Fruit fly (Drosophila melanogaster) whole organism, embryonic: ENCODE results near the gene CG8568.
A peak's percentile ranks its signal among the peaks of the same experiment; 100 is the strongest.

Source experiments
- ATbp ChIP-seq: fragments of 200-800 bp; sonication (Bioruptor generic); optimal IDR thresholded peaks from 2 replicates; lab custom pipeline; 2017; ENCODE audit warnings: missing biosample characterization, mild to moderate bottlenecking, missing genetic modification characterization, missing genetic modification reagents
- Awh ChIP-seq: fragments of 200-800 bp; sonication (Bioruptor generic); IDR thresholded peaks from 2 replicates; pipeline ENCODE4, ENCODE4 v1.3.6; 2022; ENCODE audit warnings: missing biosample characterization, missing genetic modification characterization
- B-H2 ChIP-seq: fragments of 200-800 bp; sonication (Bioruptor generic); optimal IDR thresholded peaks from 2 replicates; lab custom pipeline; 2018; ENCODE audit warnings: missing biosample characterization, mild to moderate bottlenecking, missing genetic modification characterization
- Blimp-1 ChIP-seq: fragments of 200-800 bp; sonication (Bioruptor generic); optimal IDR thresholded peaks from 3 replicates; lab custom pipeline; 2018; ENCODE audit warnings: missing biosample characterization, missing genetic modification characterization, mild to moderate bottlenecking, moderate library complexity, missing genetic modification reagents
- CG10267 ChIP-seq: fragments of 200-800 bp; sonication (Bioruptor generic); optimal IDR thresholded peaks from 2 replicates; lab custom pipeline; 2018; ENCODE audit warnings: missing biosample characterization, mild to moderate bottlenecking, missing genetic modification characterization, moderate library complexity
- CG10321 ChIP-seq: fragments of 200-800 bp; sonication (Bioruptor generic); IDR thresholded peaks from 2 replicates; pipeline ENCODE4 v1.3.6; 2022; ENCODE audit warnings: missing biosample characterization, missing genetic modification characterization
- CG11560 ChIP-seq: fragments of 200-800 bp; sonication (Bioruptor generic); IDR thresholded peaks from 3 replicates; pipeline ENCODE4 v1.3.6; 2022; ENCODE audit warnings: missing biosample characterization, missing genetic modification characterization
- CG13775 ChIP-seq: fragments of 200-800 bp; sonication (Bioruptor generic); optimal IDR thresholded peaks from 3 replicates; lab custom pipeline; 2017; ENCODE audit warnings: missing biosample characterization, mild to moderate bottlenecking, missing genetic modification characterization
- CG17385 ChIP-seq: fragments of 200-800 bp; sonication (Bioruptor generic); optimal IDR thresholded peaks from 3 replicates; lab custom pipeline; 2018; ENCODE audit warnings: missing biosample characterization, mild to moderate bottlenecking, missing genetic modification characterization
- CG18619 ChIP-seq: fragments of 200-800 bp; sonication (Bioruptor generic); optimal IDR thresholded peaks from 3 replicates; lab custom pipeline; 2017; ENCODE audit warnings: missing biosample characterization, mild to moderate bottlenecking, missing genetic modification characterization
- CG2199 ChIP-seq: fragments of 200-800 bp; sonication (Bioruptor generic); IDR thresholded peaks from 3 replicates; pipeline ENCODE4 v1.3.6; 2022; ENCODE audit warnings: missing biosample characterization, missing genetic modification characterization
- CG32772 ChIP-seq: fragments of 200-800 bp; sonication (Bioruptor generic); IDR thresholded peaks from 2 replicates; pipeline ENCODE4 v1.3.6; 2022; ENCODE audit warnings: missing biosample characterization, missing genetic modification characterization
- CG6683 ChIP-seq: fragments of 200-800 bp; sonication (Bioruptor generic); optimal IDR thresholded peaks from 2 replicates; lab custom pipeline; 2017; ENCODE audit warnings: missing biosample characterization, mild to moderate bottlenecking, missing genetic modification characterization, missing genetic modification reagents
- CG7271 ChIP-seq: fragments of 200-800 bp; sonication (Bioruptor generic); optimal IDR thresholded peaks from 2 replicates; lab custom pipeline; 2018; ENCODE audit warnings: missing biosample characterization, mild to moderate bottlenecking, missing genetic modification characterization, moderate library complexity
- CG7556 ChIP-seq: fragments of 200-800 bp; sonication (Bioruptor generic); optimal IDR thresholded peaks from 2 replicates; lab custom pipeline; 2017; ENCODE audit warnings: missing biosample characterization, mild to moderate bottlenecking, missing genetic modification characterization
- CG9215 ChIP-seq: fragments of 200-800 bp; sonication (Bioruptor generic); IDR thresholded peaks from 2 replicates; pipeline ENCODE4 v1.3.6; 2022; ENCODE audit warnings: missing biosample characterization, missing genetic modification characterization
- Chrac-16 ChIP-seq: fragments of 200-800 bp; sonication (Bioruptor generic); optimal IDR thresholded peaks from 3 replicates; lab custom pipeline; 2016; ENCODE audit warnings: missing biosample characterization, missing genetic modification characterization
- Dad ChIP-seq: fragments of 200-800 bp; sonication (Bioruptor generic); optimal IDR thresholded peaks from 3 replicates; lab custom pipeline; 2016; ENCODE audit warnings: missing biosample characterization, missing genetic modification characterization
- Ets65A ChIP-seq: fragments of 200-800 bp; sonication (Bioruptor generic); peaks from one replicate; lab custom pipeline; 2016; ENCODE audit warnings: missing biosample characterization, missing genetic modification characterization
- GATAe ChIP-seq: fragments of 200-800 bp; sonication (Bioruptor generic); conservative IDR thresholded peaks from 2 replicates; pipeline ENCODE4 v1.3.6; 2022; ENCODE audit warnings: missing biosample characterization, missing genetic modification characterization
- HLH3B ChIP-seq: fragments of 200-800 bp; sonication (Bioruptor generic); IDR thresholded peaks from 2 replicates; pipeline ENCODE4 v1.3.6; 2022; ENCODE audit warnings: missing biosample characterization, missing genetic modification characterization
- Neu2 ChIP-seq: fragments of 200-800 bp; sonication (Bioruptor generic); optimal IDR thresholded peaks from 3 replicates; lab custom pipeline; 2016; ENCODE audit warnings: missing biosample characterization, missing genetic modification characterization, borderline replicate concordance
- Oli ChIP-seq: fragments of 200-800 bp; sonication (Bioruptor generic); optimal IDR thresholded peaks from 2 replicates; lab custom pipeline; 2018; ENCODE audit warnings: missing biosample characterization, mild to moderate bottlenecking, missing genetic modification characterization, moderate library complexity
- PHDP ChIP-seq: fragments of 200-800 bp; sonication (Bioruptor generic); optimal IDR thresholded peaks from 3 replicates; lab custom pipeline; 2018; ENCODE audit warnings: missing biosample characterization, mild to moderate bottlenecking, missing genetic modification characterization, moderate library complexity
- Pdp1 ChIP-seq, 2 experiments: fragments of 200-800 bp; sonication (Bioruptor generic); optimal IDR thresholded peaks; 3 replicates each; lab custom pipeline; 2016; ENCODE audit warnings: missing biosample characterization in 2 of 2, missing genetic modification characterization in 2 of 2, mild to moderate bottlenecking in 1 of 2, moderate library complexity in 1 of 2
- Spps ChIP-seq: fragments of 200-800 bp; sonication (Bioruptor generic); optimal IDR thresholded peaks from 2 replicates; lab custom pipeline; 2018; ENCODE audit warnings: missing biosample characterization, mild to moderate bottlenecking, missing genetic modification characterization
- Tbp ChIP-seq: fragments of >200 bp; optimal IDR thresholded peaks from 2 replicates; lab custom pipeline; 2018; ENCODE audit warnings: missing biosample characterization, missing genetic modification characterization
- YL-1 ChIP-seq: fragments of 200-800 bp; sonication (Bioruptor generic); optimal IDR thresholded peaks from 3 replicates; lab custom pipeline; 2017; ENCODE audit warnings: missing biosample characterization, mild to moderate bottlenecking, missing genetic modification characterization
- abd-A ChIP-seq: fragments of 200-800 bp; sonication (Bioruptor generic); optimal IDR thresholded peaks from 3 replicates; lab custom pipeline; 2019; ENCODE audit warnings: missing biosample characterization, mild to moderate bottlenecking, missing genetic modification characterization, moderate library complexity
- cas ChIP-seq: fragments of 200-800 bp; sonication (Bioruptor generic); IDR thresholded peaks from 2 replicates; pipeline ENCODE4 v1.3.6; 2022; ENCODE audit warnings: missing biosample characterization, missing genetic modification characterization
- chinmo ChIP-seq: fragments of 200-800 bp; sonication (Bioruptor generic); IDR thresholded peaks from 4 replicates; pipeline ENCODE4 v1.3.6; 2022; ENCODE audit warnings: missing biosample characterization, missing genetic modification characterization; ENCODE audit not compliant: partially characterized antibody
- dmrt99B ChIP-seq: fragments of 200-800 bp; sonication (Bioruptor generic); optimal IDR thresholded peaks from 2 replicates; lab custom pipeline; 2018; ENCODE audit warnings: missing biosample characterization, mild to moderate bottlenecking, missing genetic modification characterization, moderate library complexity
- eve ChIP-seq, 2 experiments: fragments of >200 bp; optimal IDR thresholded peaks; 2 replicates each; lab custom pipeline; 2017; ENCODE audit warnings: missing biosample characterization in 2 of 2, missing genetic modification characterization in 2 of 2
- jigr1 ChIP-seq: fragments of 200-800 bp; sonication (Bioruptor generic); IDR thresholded peaks from 3 replicates; pipeline ENCODE4 v1.3.6; 2022; ENCODE audit warnings: missing biosample characterization, missing genetic modification characterization
- luna ChIP-seq: fragments of 200-800 bp; sonication (Bioruptor generic); optimal IDR thresholded peaks from 2 replicates; lab custom pipeline; 2016; ENCODE audit warnings: missing biosample characterization, missing genetic modification characterization
- mld ChIP-seq: fragments of 200-800 bp; sonication (Bioruptor generic); IDR thresholded peaks from 3 replicates; pipeline ENCODE4 v1.3.6; 2022; ENCODE audit warnings: missing biosample characterization, missing genetic modification characterization; ENCODE audit not compliant: partially characterized antibody
- nmo ChIP-seq: fragments of 200-800 bp; sonication (Bioruptor generic); optimal IDR thresholded peaks from 2 replicates; lab custom pipeline; 2018; ENCODE audit warnings: missing biosample characterization, mild to moderate bottlenecking, missing genetic modification characterization, moderate library complexity
- oc ChIP-seq: fragments of 200-800 bp; sonication (Bioruptor generic); optimal IDR thresholded peaks from 2 replicates; lab custom pipeline; 2018; ENCODE audit warnings: missing biosample characterization, mild to moderate bottlenecking, missing genetic modification characterization, moderate library complexity
- pzg ChIP-seq: fragments of 200-800 bp; sonication (Bioruptor generic); optimal IDR thresholded peaks from 3 replicates; lab custom pipeline; 2018; ENCODE audit warnings: missing biosample characterization, mild to moderate bottlenecking, missing genetic modification characterization, moderate library complexity
- sd ChIP-seq: fragments of 200-800 bp; sonication (Bioruptor generic); optimal IDR thresholded peaks from 3 replicates; lab custom pipeline; 2018; ENCODE audit warnings: missing biosample characterization, mild to moderate bottlenecking, missing genetic modification characterization, moderate library complexity
- shn ChIP-seq: fragments of 200-800 bp; sonication (Bioruptor generic); optimal IDR thresholded peaks from 3 replicates; lab custom pipeline; 2016; ENCODE audit warnings: missing biosample characterization, missing genetic modification characterization
- stwl ChIP-seq: fragments of 200-800 bp; sonication (Bioruptor generic); optimal IDR thresholded peaks from 3 replicates; lab custom pipeline; 2018; ENCODE audit warnings: missing biosample characterization, mild to moderate bottlenecking, missing genetic modification characterization, moderate library complexity
- sug ChIP-seq: fragments of 200-800 bp; optimal IDR thresholded peaks from 2 replicates; lab custom pipeline; 2019; ENCODE audit warnings: missing biosample characterization, mild to moderate bottlenecking, missing genetic modification characterization, moderate library complexity
- tio ChIP-seq: fragments of 200-800 bp; sonication (Bioruptor generic); optimal IDR thresholded peaks from 2 replicates; lab custom pipeline; 2017; ENCODE audit warnings: missing biosample characterization, missing genetic modification characterization, inconsistent platforms
- vvl ChIP-seq: fragments of 200-800 bp; sonication (Bioruptor generic); IDR thresholded peaks from 2 replicates; pipeline ENCODE4 v1.3.6; 2022; ENCODE audit warnings: missing biosample characterization, missing genetic modification characterization

CG8568 gene

DNA sequence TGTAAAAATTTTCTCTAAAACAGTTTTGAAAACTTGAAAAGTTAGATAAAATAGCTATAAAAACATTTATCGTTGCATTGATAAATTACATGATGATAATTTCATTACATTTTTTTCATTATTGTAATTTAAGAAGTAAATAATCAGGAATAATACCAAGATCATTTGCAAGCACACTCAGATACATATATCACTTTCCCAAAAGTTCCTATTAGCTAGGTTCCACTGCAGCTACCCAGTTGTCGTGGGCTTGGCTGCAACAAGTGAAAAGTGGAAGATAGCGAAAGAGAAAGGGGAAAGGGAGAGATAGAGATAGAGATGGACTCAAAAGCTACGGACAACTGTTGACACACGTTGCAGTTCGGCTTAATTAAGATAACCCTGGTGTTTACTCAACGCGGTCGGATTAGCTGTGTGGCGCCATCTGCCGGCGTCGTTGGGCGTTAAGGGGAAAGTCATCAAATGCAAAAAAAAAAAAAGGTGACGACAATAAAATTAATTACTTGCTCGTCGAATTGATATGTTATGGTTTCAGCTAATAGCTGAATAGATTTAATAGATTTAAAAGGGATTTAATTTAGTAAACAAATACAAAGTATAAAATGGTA lies 29.4 kb upstream of the CG8568 start (continued):
- TF ChIP-seq luna (GFP tag; lab: Kevin White, UChicago), result no peak
- TF ChIP-seq ATbp (GFP tag; lab: Kevin White, UChicago), result peak; percentile 55
- TF ChIP-seq Ets65A (GFP tag; lab: Kevin White, UChicago), result peak; percentile 79
- TF ChIP-seq Awh (GFP tag; lab: Robert Waterston, UW), result peak; percentile 42; the same call in 1 of the 2 replicates
- TF ChIP-seq CG11560 (tag; lab: Robert Waterston, UW), result no peak
- no peak for TF ChIP-seq stwl (tag; lab: Kevin White, UChicago)
- TF ChIP-seq B-H2, result no peak
- peak; percentile 30 for TF ChIP-seq Oli (tag; lab: Kevin White, UChicago)
- TF ChIP-seq CG17385 (GFP tag; lab: Kevin White, UChicago), result no peak
- TF ChIP-seq Chrac-16 (GFP tag; lab: Kevin White, UChicago), result no peak
- TF ChIP-seq nmo (GFP tag; lab: Kevin White, UChicago), result peak; percentile 21
- no peak for TF ChIP-seq sug (tag; lab: Kevin White, UChicago)
- TF ChIP-seq PHDP (tag; lab: Kevin White, UChicago), result peak; percentile 10
- TF ChIP-seq dmrt99B (tag; lab: Kevin White, UChicago), result peak; percentile 26

DNA sequence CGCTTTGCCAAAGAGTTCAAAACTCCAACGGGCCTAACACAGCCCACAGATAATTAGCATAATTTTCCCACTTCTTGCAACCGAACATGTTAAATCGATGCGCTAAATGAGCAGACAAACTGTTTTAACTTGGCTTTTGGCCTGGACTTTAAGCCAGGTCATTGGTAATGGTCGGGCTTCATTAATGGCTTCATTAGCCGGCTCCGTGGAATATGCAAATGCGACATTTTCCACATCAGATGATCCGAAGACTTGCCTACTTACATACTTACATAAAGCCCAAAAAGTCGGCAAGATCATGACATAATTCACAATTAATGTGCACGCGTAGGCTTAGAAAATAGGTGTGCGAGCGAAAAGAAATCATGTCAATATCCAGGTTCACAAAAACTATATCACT lies 26.0 kb upstream of the CG8568 start:
- TF ChIP-seq Tbp (GFP tag; lab: Kevin White, UChicago), result no peak
- no peak for TF ChIP-seq Blimp-1 (GFP tag; lab: Kevin White, UChicago)
- TF ChIP-seq abd-A (tag; lab: Kevin White, UChicago), result peak; percentile 27
- TF ChIP-seq vvl (GFP tag; lab: Robert Waterston, UW), result peak; percentile 49; the same call in 1 of the 2 replicates
- TF ChIP-seq Pdp1 (GFP tag; optimal IDR thresholded peaks at IDR 0.05; lab: Kevin White, UChicago), result peak in 1 of 2 experiments; percentile 28
- no peak for TF ChIP-seq CG2199 (GFP tag; lab: Robert Waterston, UW)
- peak; percentile 83 for TF ChIP-seq Awh (GFP tag; lab: Robert Waterston, UW)
- peak; percentile 53 for TF ChIP-seq oc (tag; lab: Kevin White, UChicago)
- no peak for TF ChIP-seq CG18619 (GFP tag; lab: Kevin White, UChicago)
- no peak for TF ChIP-seq YL-1 (GFP tag; lab: Kevin White, UChicago)
- TF ChIP-seq CG7271 (tag; lab: Kevin White, UChicago), result no peak

DNA sequence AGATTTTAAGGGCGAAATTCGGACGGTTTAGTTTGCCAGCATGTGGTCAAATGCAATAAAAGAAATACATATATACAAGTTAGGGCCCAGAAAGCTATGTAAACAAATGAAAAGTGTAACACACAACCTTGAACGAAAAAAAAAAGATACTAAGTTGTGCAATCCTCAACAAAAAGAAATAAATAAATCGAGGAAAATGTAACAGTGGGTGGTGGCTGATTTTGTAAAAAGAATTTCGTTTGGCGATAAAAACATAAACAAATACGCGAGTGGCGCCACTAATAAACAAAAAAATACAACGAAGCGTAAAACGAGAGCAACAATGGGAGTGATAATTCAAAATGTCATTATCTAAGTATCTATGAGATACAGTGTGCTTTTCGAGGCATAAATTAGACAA lies 24.7 kb upstream of the CG8568 start:
- TF ChIP-seq Neu2 (GFP tag; lab: Kevin White, UChicago) (no peak), GATAe (GFP tag; lab: Robert Waterston, UW) (no peak), eve (GFP tag; optimal IDR thresholded peaks at IDR 0.05; lab: Kevin White, UChicago) (peak in 1 of 2 experiments; percentile 52), tio (no peak), Pdp1 (GFP tag; optimal IDR thresholded peaks at IDR 0.05; lab: Kevin White, UChicago) (peak in 1 of 2 experiments; percentile 46), mld (no peak), CG10321 (GFP tag; lab: Robert Waterston, UW) (no peak), chinmo (GFP tag; lab: Robert Waterston, UW) (0 out of 4 replicates have a peak, but pooled peaks have one; percentile 29), CG7556 (GFP tag; lab: Kevin White, UChicago) (no peak), CG6683 (GFP tag; lab: Kevin White, UChicago) (no peak), CG13775 (GFP tag; lab: Kevin White, UChicago) (no peak), cas (no peak), HLH3B (GFP tag; lab: Robert Waterston, UW) (no peak), shn (GFP tag; lab: Kevin White, UChicago) (no peak), CG32772 (GFP tag; lab: Robert Waterston, UW) (no peak), CG10267 (tag; lab: Kevin White, UChicago) (no peak), CG2199 (GFP tag; lab: Robert Waterston, UW) (no peak), pzg (GFP tag; lab: Kevin White, UChicago) (no peak), jigr1 (no peak), CG9215 (GFP tag; lab: Robert Waterston, UW) (no peak), Spps (tag; lab: Kevin White, UChicago) (no peak), Dad (GFP tag; lab: Kevin White, UChicago) (no peak), sd (tag; lab: Kevin White, UChicago) (peak; percentile 54)
